Worm (Caenorhabditis elegans) whole organism, L4 larva: ENCODE measurements around the gene B0250.8.

Source experiments
- ceh-82 ChIP-seq: sonication (generic microtip); optimal IDR thresholded peaks from 2 replicates; lab custom pipeline; 2017; ENCODE audit warnings: missing biosample characterization, missing genetic modification characterization
- mdl-1 ChIP-seq, 2 experiments: fragments of 150-350 bp in 1 of 2; sonication (generic microtip) in 1 of 2; optimal IDR thresholded peaks; 2 replicates each; lab custom pipeline; 2014 to 2017; ENCODE audit warnings: missing biosample characterization in 2 of 2, missing genetic modification characterization in 2 of 2
- nhr-25 ChIP-seq: sonication (generic microtip); optimal IDR thresholded peaks from 2 replicates; lab custom pipeline; 2017; ENCODE audit warnings: missing genetic modification characterization, mild to moderate bottlenecking, missing compliant biosample characterization, antibody characterized with exemption, moderate library complexity, borderline replicate concordance; ENCODE audit not compliant: insufficient read depth
- nhr-76 ChIP-seq: fragments of 150-350 bp; optimal IDR thresholded peaks from 2 replicates; lab custom pipeline; 2014; ENCODE audit warnings: missing biosample characterization, missing genetic modification characterization
- unc-62 ChIP-seq, 3 experiments: fragments of 150-350 bp in 1 of 3; sonication (generic microtip); optimal IDR thresholded peaks in 2 of 3; peaks in 1 of 3; 1 replicate in 1 of 3; 2 replicates in 2 of 3; lab custom pipeline; 2014 to 2017; ENCODE audit warnings: missing biosample characterization in 3 of 3, missing genetic modification characterization in 3 of 3, missing genetic modification reagents in 3 of 3, missing genotype in 1 of 3

- TF ChIP-seq mdl-1 (tag; optimal IDR thresholded peaks at IDR 0.05; lab: Kevin White, UChicago) (no peak), unc-62 (GFP tag; optimal IDR thresholded peaks at IDR 0.05 in 1 of 2; lab: Kevin White, UChicago) (no peak), unc-62 (tag; optimal IDR thresholded peaks at IDR 0.05; lab: Kevin White, UChicago) (no peak), nhr-25 (no peak), ceh-82 (no peak), nhr-76 (no peak)
Measured at ce11 chrV:20464778-20465177, 5.5 kb downstream of the B0250.8 start.
